Worm (Caenorhabditis elegans) whole organism, L2 larva: Measurements from ENCODE around the gene crn-5.

Experiments used
- Y55F3AM.14 ChIP-seq: fragments of 200-800 bp; sonication (Bioruptor generic); optimal IDR thresholded peaks from 2 replicates; lab custom pipeline; 2018; ENCODE audit warnings: mild to moderate bottlenecking, missing genetic modification characterization, missing compliant biosample characterization
- aly-2 ChIP-seq: fragments of 150-350 bp; optimal IDR thresholded peaks from 2 replicates; lab custom pipeline; 2014; ENCODE audit warnings: missing biosample characterization, missing genetic modification characterization
- ama-1 ChIP-seq: fragments of 150-350 bp; optimal IDR thresholded peaks from 2 replicates; lab custom pipeline; 2018; ENCODE audit warnings: inconsistent platforms
- blmp-1 ChIP-seq: sonication (generic microtip); optimal IDR thresholded peaks from 2 replicates; lab custom pipeline; 2017; ENCODE audit warnings: missing genetic modification characterization, mild to moderate bottlenecking, missing compliant biosample characterization, antibody characterized with exemption, moderate library complexity; ENCODE audit not compliant: insufficient read depth
- ceh-82 ChIP-seq: fragments of 150-350 bp; optimal IDR thresholded peaks from 2 replicates; lab custom pipeline; 2014; ENCODE audit warnings: missing biosample characterization, missing genetic modification characterization
- crh-2 ChIP-seq: sonication (generic microtip); optimal IDR thresholded peaks from 2 replicates; lab custom pipeline; 2017; ENCODE audit warnings: missing biosample characterization, missing genetic modification characterization
- fos-1 ChIP-seq: fragments of 150-350 bp; optimal IDR thresholded peaks from 2 replicates; lab custom pipeline; 2014; ENCODE audit warnings: missing biosample characterization, missing genetic modification characterization
- lin-11 ChIP-seq: fragments of 150-350 bp; sonication (generic microtip); optimal IDR thresholded peaks from 2 replicates; lab custom pipeline; 2014; ENCODE audit warnings: missing biosample characterization, missing genetic modification characterization, inconsistent platforms, mixed read lengths
- lin-39 ChIP-seq: fragments of 150-350 bp; optimal IDR thresholded peaks from 2 replicates; lab custom pipeline; 2014; ENCODE audit warnings: missing biosample characterization, missing genetic modification reagents, missing genetic modification characterization
- lsy-2 ChIP-seq, 2 experiments: fragments of 150-350 bp in 1 of 2; sonication (generic microtip) in 1 of 2; optimal IDR thresholded peaks; 2 replicates each; lab custom pipeline; 2014 to 2017; ENCODE audit warnings: missing biosample characterization in 2 of 2, missing genetic modification characterization in 2 of 2
- nhr-11 ChIP-seq: fragments of 150-350 bp; optimal IDR thresholded peaks from 2 replicates; lab custom pipeline; 2014; ENCODE audit warnings: missing biosample characterization, missing genetic modification characterization
- sem-4 ChIP-seq: fragments of 150-350 bp; optimal IDR thresholded peaks from 2 replicates; lab custom pipeline; 2014; ENCODE audit warnings: missing biosample characterization, missing genetic modification reagents, missing genetic modification characterization
- unc-62 ChIP-seq: fragments of 150-350 bp; optimal IDR thresholded peaks from 2 replicates; lab custom pipeline; 2014; ENCODE audit warnings: missing biosample characterization, missing genetic modification reagents, missing genetic modification characterization
- zag-1 ChIP-seq: fragments of 150-350 bp; optimal IDR thresholded peaks from 2 replicates; lab custom pipeline; 2014; ENCODE audit warnings: missing biosample characterization, missing genetic modification characterization

ce11 chrII:10551985-10552736 is 40.4 kb upstream of the crn-5 start:
- TF ChIP-seq zag-1 (tag; lab: Kevin White, UChicago) (peak; percentile 69), sem-4 (tag; lab: Kevin White, UChicago) (peak; percentile 96), Y55F3AM.14 (GFP tag; lab: Kevin White, UChicago) (peak; percentile 78), nhr-11 (tag; lab: Kevin White, UChicago) (no peak), lsy-2 (tag; optimal IDR thresholded peaks at IDR 0.05; lab: Kevin White, UChicago) (peak; percentile 75 to 94), ama-1 (lab: Kevin White, UChicago) (peak; percentile 92), lin-11 (tag; lab: Kevin White, UChicago) (peak; percentile 88), unc-62 (GFP tag; lab: Kevin White, UChicago) (peak; percentile 61), fos-1 (peak; percentile 88), lin-39 (tag; lab: Kevin White, UChicago) (no peak), aly-2 (tag; lab: Kevin White, UChicago) (no peak), crh-2 (peak; percentile 98), ceh-82 (peak; percentile 1), blmp-1 (peak; percentile 68)
